Worm (Caenorhabditis elegans): ENCODE measurements around the gene cox-6B.

The cox-6B gene

ce11 chrIII:2760726-2761125 is 61.3 kb downstream of the cox-6B start, which contains the start of gene pho-9 (continued):
- TF ChIP-seq lin-1 (GFP tag; IDR thresholded peaks at IDR 0.05) = peak; percentile 80; the same call in 1 of the 2 replicates
- no peak for TF ChIP-seq ZK546.5 (tag; optimal IDR thresholded peaks at IDR 0.05)
- TF ChIP-seq fos-1 (tag; optimal IDR thresholded peaks at IDR 0.05) = no peak
- TF ChIP-seq snpc-1.2 (GFP tag; IDR thresholded peaks at IDR 0.05) = no peak
- TF ChIP-seq tag-97 (GFP tag; IDR thresholded peaks at IDR 0.05) = no peak
- TF ChIP-seq mxl-3 (GFP tag; optimal IDR thresholded peaks at IDR 0.05) = peak; percentile 63
- TF ChIP-seq set-16 (GFP tag; IDR thresholded peaks at IDR 0.05) = no peak
- TF ChIP-seq D1046.2 (GFP tag; IDR thresholded peaks at IDR 0.05) = no peak
- TF ChIP-seq daf-8 (GFP tag; IDR thresholded peaks at IDR 0.05) = no peak
- no peak for TF ChIP-seq mes-2 (tag; optimal IDR thresholded peaks at IDR 0.05; ENCODE audit: poor library complexity, severe bottlenecking)
- no peak for TF ChIP-seq nhr-11 (tag; optimal IDR thresholded peaks at IDR 0.05)
- TF ChIP-seq duxl-1 (tag; optimal IDR thresholded peaks at IDR 0.05; ENCODE audit: poor library complexity) = no peak
- TF ChIP-seq arid-1 (GFP tag; conservative IDR thresholded peaks at IDR 0.05) = no peak
- TF ChIP-seq attf-4 (tag; optimal IDR thresholded peaks at IDR 0.05) = no peak
- peak; percentile 61 for TF ChIP-seq pha-4 (GFP tag; IDR thresholded peaks at IDR 0.05)
- TF ChIP-seq pha-4 (tag; optimal IDR thresholded peaks at IDR 0.05) = no peak
- no peak for TF ChIP-seq gei-8 (GFP tag; optimal IDR thresholded peaks at IDR 0.05)
- no peak for TF ChIP-seq zip-11 (GFP tag; IDR thresholded peaks at IDR 0.05)
- TF ChIP-seq F10B5.3 (tag; optimal IDR thresholded peaks at IDR 0.05) = no peak
- TF ChIP-seq Y75B8A.6 (GFP tag; IDR thresholded peaks at IDR 0.05) = no peak
- TF ChIP-seq dmd-9 (GFP tag; IDR thresholded peaks at IDR 0.05) = no peak
- peak; percentile 80 for TF ChIP-seq nhr-77 (tag; optimal IDR thresholded peaks at IDR 0.05)
- peak; percentile 86 for TF ChIP-seq dmd-6 (GFP tag; IDR thresholded peaks at IDR 0.05)
- TF ChIP-seq lin-38 (GFP tag; IDR thresholded peaks at IDR 0.05) = peak; percentile 43
- no peak for TF ChIP-seq T26A8.4 (GFP tag; IDR thresholded peaks at IDR 0.05)
- peak in 1 of 2 experiments; percentile 1 for TF ChIP-seq hif-1 (tag; optimal IDR thresholded peaks at IDR 0.05)
- TF ChIP-seq Y48G9A.11 (GFP tag; IDR thresholded peaks at IDR 0.05) = no peak
- no peak for TF ChIP-seq T20F7.1 (GFP tag; optimal IDR thresholded peaks at IDR 0.05)
- no peak for TF ChIP-seq nhr-42 (GFP tag; IDR thresholded peaks at IDR 0.05)
- no peak for TF ChIP-seq dmd-8 (GFP tag; IDR thresholded peaks at IDR 0.05)
- no peak for TF ChIP-seq ceh-28 (tag; optimal IDR thresholded peaks at IDR 0.05)
- peak; percentile 95 for TF ChIP-seq nhr-48 (tag; optimal IDR thresholded peaks at IDR 0.05)
- no peak for TF ChIP-seq ztf-7 (tag; optimal IDR thresholded peaks at IDR 0.05)
- TF ChIP-seq nhr-76 (tag; optimal IDR thresholded peaks at IDR 0.05) = no peak
- no peak for TF ChIP-seq daf-19 (GFP tag; conservative IDR thresholded peaks at IDR 0.05)
- TF ChIP-seq ceh-44 (GFP tag; IDR thresholded peaks at IDR 0.05) = no peak
- no peak for TF ChIP-seq unc-62 (GFP tag; optimal IDR thresholded peaks at IDR 0.05 in 1 of 2)
- no peak for TF ChIP-seq unc-62 (tag; optimal IDR thresholded peaks at IDR 0.05)
- TF ChIP-seq ceh-32 (tag; optimal IDR thresholded peaks at IDR 0.05; ENCODE audit: poor library complexity) = no peak
- peak; percentile 92 for TF ChIP-seq hlh-11 (tag; optimal IDR thresholded peaks at IDR 0.05)
- TF ChIP-seq ces-1 (GFP tag; optimal IDR thresholded peaks at IDR 0.05) = no peak
- TF ChIP-seq zfp-3 (GFP tag; conservative IDR thresholded peaks at IDR 0.05) = no peak
- TF ChIP-seq nhr-237 (tag; optimal IDR thresholded peaks at IDR 0.05) = no peak
- TF ChIP-seq sdz-12 (GFP tag; optimal IDR thresholded peaks at IDR 0.05) = no peak
- TF ChIP-seq nhr-28 (tag; optimal IDR thresholded peaks at IDR 0.05) = peak; percentile 97
- peak; percentile 42 for TF ChIP-seq hlh-30 (tag; optimal IDR thresholded peaks at IDR 0.05; ENCODE audit: insufficient read depth)
- TF ChIP-seq mdt-29 (GFP tag; IDR thresholded peaks at IDR 0.05) = no peak
- TF ChIP-seq zag-1 (tag; optimal IDR thresholded peaks at IDR 0.05) = no peak
- no peak for TF ChIP-seq mxl-2 (GFP tag; conservative IDR thresholded peaks at IDR 0.05)
- TF ChIP-seq cey-2 (tag; optimal IDR thresholded peaks at IDR 0.05; ENCODE audit: borderline replicate concordance, insufficient read depth) = no peak
- TF ChIP-seq rbr-2 (tag; optimal IDR thresholded peaks at IDR 0.05) = no peak
- no peak for TF ChIP-seq nhr-25 (tag; optimal IDR thresholded peaks at IDR 0.05; ENCODE audit: borderline replicate concordance, insufficient read depth)

Measured in whole organism, L4 larva.